Fruit fly (Drosophila melanogaster): ENCODE results near the gene Dysb.

Dysb gene

dm6 chr3L:18869035-18869826 is 1.7 kb downstream of the Dysb start, which contains the start of gene Grx1:
Grx1 (plus strand) TSS chr3L:18869230.
- peak; percentile 56 for TF ChIP-seq noc (tag; optimal IDR thresholded peaks at IDR 0.05)

- no peak for TF ChIP-seq noc (tag; optimal IDR thresholded peaks at IDR 0.05)
Observed at dm6 chr3L:18870027-18870426, 2.5 kb downstream of the Dysb start, which contains the start of gene Blos3. Blos3 (plus strand) TSS chr3L:18870224.

- TF ChIP-seq noc (tag; optimal IDR thresholded peaks at IDR 0.05), result no peak
Observed at dm6 chr3L:18872440-18872839, 4.9 kb downstream of the Dysb start, which contains the start of the genes Rad9 and Uggt. Rad9 (minus strand) TSS chr3L:18872553. Uggt (plus strand) TSS chr3L:18872747.

dm6 chr3L:18881613-18882012 is 14.0 kb downstream of the Dysb start:
- no peak for TF ChIP-seq noc (tag; optimal IDR thresholded peaks at IDR 0.05)

- TF ChIP-seq noc (tag; optimal IDR thresholded peaks at IDR 0.05), result no peak
Observed at dm6 chr3L:18889222-18889866, 21.8 kb downstream of the Dysb start.

- peak; percentile 78 for TF ChIP-seq noc (tag; optimal IDR thresholded peaks at IDR 0.05)
Observed at dm6 chr3L:18890283-18891175, 23.0 kb downstream of the Dysb start, which contains the start of gene CG3961. CG3961 (minus strand) TSS chr3L:18890483.

dm6 chr3L:18891986-18892385 is 24.4 kb downstream of the Dysb start, which contains the start of gene NijB:
NijB (plus strand) TSS chr3L:18892383.
- TF ChIP-seq noc (tag; optimal IDR thresholded peaks at IDR 0.05), result no peak

- peak; percentile 24 for TF ChIP-seq noc (tag; optimal IDR thresholded peaks at IDR 0.05)
Observed at dm6 chr3L:18895079-18895478, 27.5 kb downstream of the Dysb start.

dm6 chr3L:18896297-18896863 is 28.8 kb downstream of the Dysb start:
- TF ChIP-seq noc (tag; optimal IDR thresholded peaks at IDR 0.05), result no peak

- TF ChIP-seq noc (tag; optimal IDR thresholded peaks at IDR 0.05), result no peak
Observed at dm6 chr3L:18897459-18898085, 30.0 kb downstream of the Dysb start.

- TF ChIP-seq noc (tag; optimal IDR thresholded peaks at IDR 0.05), result peak; percentile 51
Observed at dm6 chr3L:18898086-18898470, 30.5 kb downstream of the Dysb start, which contains the start of gene CG3902. CG3902 (minus strand) TSS chr3L:18898293.

dm6 chr3L:18898770-18899278 is 31.3 kb downstream of the Dysb start, which contains the start of gene RpL26:
RpL26 (plus strand) TSS chr3L:18898875.
- peak; percentile 68 for TF ChIP-seq noc (tag; optimal IDR thresholded peaks at IDR 0.05)

dm6 chr3L:18901411-18901810 is 33.8 kb downstream of the Dysb start, which contains the start of the genes arx and CG6843:
arx (minus strand) TSS chr3L:18901554.
CG6843 (plus strand) TSS chr3L:18901594.
- no peak for TF ChIP-seq noc (tag; optimal IDR thresholded peaks at IDR 0.05)

- no peak for TF ChIP-seq noc (tag; optimal IDR thresholded peaks at IDR 0.05)
Observed at dm6 chr3L:18904772-18905601, 37.4 kb downstream of the Dysb start, which contains the start of the genes CSN1b and Prp6. CSN1b (minus strand) TSS chr3L:18904930. Prp6 (plus strand) TSS chr3L:18905372.

Measured in whole organism, larva.